Worm (Caenorhabditis elegans) whole organism, midembryonic: ENCODE results near the gene ida-1.

Source experiments
- T22C8.4 ChIP-seq: fragments of 200-800 bp; sonication (Bioruptor generic); IDR thresholded peaks from 2 replicates; pipeline ENCODE4 v1.3.6; 2022; ENCODE audit warnings: missing genetic modification characterization, missing compliant biosample characterization
- cog-1 ChIP-seq: sonication (generic microtip); optimal IDR thresholded peaks from 2 replicates; lab custom pipeline; 2016; ENCODE audit warnings: missing genetic modification characterization, missing compliant biosample characterization
- flt-1 ChIP-seq: fragments of 200-800 bp; sonication (Bioruptor generic); IDR thresholded peaks from 2 replicates; pipeline ENCODE4 v1.3.6; 2022; ENCODE audit warnings: missing genetic modification characterization, missing compliant biosample characterization
- klf-2 ChIP-seq: fragments of 200-800 bp; sonication (Bioruptor generic); conservative IDR thresholded peaks from 2 replicates; pipeline ENCODE4 v1.3.6; 2022; ENCODE audit warnings: missing genetic modification reagents, missing genetic modification characterization, missing compliant biosample characterization
- med-1 ChIP-seq: sonication (generic microtip); optimal IDR thresholded peaks from 2 replicates; lab custom pipeline; 2017; ENCODE audit warnings: missing genetic modification characterization, mild to moderate bottlenecking, missing compliant biosample characterization, antibody characterized with exemption, missing genetic modification reagents; ENCODE audit not compliant: insufficient read depth
- ref-1 ChIP-seq: fragments of 200-800 bp; sonication (Bioruptor generic); conservative IDR thresholded peaks from 2 replicates; pipeline ENCODE4 v1.3.6; 2022; ENCODE audit warnings: missing genetic modification reagents, missing genetic modification characterization, missing compliant biosample characterization
- tab-1 ChIP-seq: fragments of 200-800 bp; sonication (Bioruptor generic); IDR thresholded peaks from 2 replicates; pipeline ENCODE4 v1.3.6; 2022; ENCODE audit warnings: missing genetic modification characterization, missing compliant biosample characterization
- ztf-23 ChIP-seq: fragments of 200-800 bp; sonication (Bioruptor generic); IDR thresholded peaks from 2 replicates; pipeline ENCODE4 v1.3.6; 2022; ENCODE audit warnings: missing genetic modification reagents, missing genetic modification characterization, missing compliant biosample characterization
- ztf-29 ChIP-seq: fragments of 200-800 bp; sonication (Bioruptor generic); IDR thresholded peaks from 2 replicates; pipeline ENCODE4 v1.3.6; 2022; ENCODE audit warnings: missing genetic modification reagents, missing genetic modification characterization, missing compliant biosample characterization

ida-1 gene

ce11 chrIII:5740666-5741065 lies 14.7 kb upstream of the ida-1 start, which contains the start of gene B0244.16:
Gene B0244.16, plus strand, starts transcription at chrIII:5740966.
- TF ChIP-seq tab-1 (GFP tag; lab: Robert Waterston, UW) (no peak), T22C8.4 (GFP tag; lab: Robert Waterston, UW) (no peak), cog-1 (no peak), ztf-29 (GFP tag; lab: Robert Waterston, UW) (no peak), med-1 (GFP tag; lab: Kevin White, UChicago) (no peak), ztf-23 (GFP tag; lab: Robert Waterston, UW) (no peak), klf-2 (GFP tag; lab: Robert Waterston, UW) (no peak), flt-1 (no peak)

DNA sequence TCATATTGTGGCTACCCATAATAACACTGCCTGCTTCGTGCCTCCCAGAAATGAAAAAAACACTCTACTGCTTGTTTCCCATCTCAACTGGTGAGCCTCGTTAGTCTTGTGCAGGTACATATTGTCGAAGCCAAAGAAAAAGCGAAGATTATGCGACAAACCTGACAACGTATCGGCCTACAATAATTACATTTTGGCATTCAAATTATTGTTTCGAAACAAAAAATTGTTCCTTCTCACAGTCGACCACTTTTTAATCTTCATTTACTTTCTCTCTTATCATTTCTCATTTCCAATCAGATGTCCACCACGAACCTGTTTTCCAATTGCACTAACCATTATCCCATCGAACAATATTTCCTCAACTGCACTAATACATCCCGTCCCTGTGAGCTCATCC lies 12.3 kb upstream of the ida-1 start, which contains the start of gene B0244.15:
B0244.15 (plus strand) TSS at position 301 of the 400 bp plus-strand sequence.
- TF ChIP-seq flt-1 (no peak), tab-1 (GFP tag; lab: Robert Waterston, UW) (no peak), ztf-29 (GFP tag; lab: Robert Waterston, UW) (no peak), ref-1 (no peak), med-1 (GFP tag; lab: Kevin White, UChicago) (no peak), ztf-23 (GFP tag; lab: Robert Waterston, UW) (no peak), T22C8.4 (GFP tag; lab: Robert Waterston, UW) (no peak), cog-1 (no peak), klf-2 (GFP tag; lab: Robert Waterston, UW) (no peak)

ce11 chrIII:5744579-5744978 lies 10.8 kb upstream of the ida-1 start, which contains the start of gene B0244.5:
Gene B0244.5, plus strand, starts transcription at chrIII:5744879.
- TF ChIP-seq T22C8.4 (GFP tag; lab: Robert Waterston, UW) (no peak), cog-1 (no peak), klf-2 (GFP tag; lab: Robert Waterston, UW) (no peak), ztf-29 (GFP tag; lab: Robert Waterston, UW) (no peak), tab-1 (GFP tag; lab: Robert Waterston, UW) (no peak), ref-1 (no peak)

ce11 chrIII:5747185-5747584 lies 8.2 kb upstream of the ida-1 start, which contains the start of gene B0244.4:
Gene B0244.4, plus strand, starts transcription at chrIII:5747485.
- TF ChIP-seq flt-1: no peak

DNA sequence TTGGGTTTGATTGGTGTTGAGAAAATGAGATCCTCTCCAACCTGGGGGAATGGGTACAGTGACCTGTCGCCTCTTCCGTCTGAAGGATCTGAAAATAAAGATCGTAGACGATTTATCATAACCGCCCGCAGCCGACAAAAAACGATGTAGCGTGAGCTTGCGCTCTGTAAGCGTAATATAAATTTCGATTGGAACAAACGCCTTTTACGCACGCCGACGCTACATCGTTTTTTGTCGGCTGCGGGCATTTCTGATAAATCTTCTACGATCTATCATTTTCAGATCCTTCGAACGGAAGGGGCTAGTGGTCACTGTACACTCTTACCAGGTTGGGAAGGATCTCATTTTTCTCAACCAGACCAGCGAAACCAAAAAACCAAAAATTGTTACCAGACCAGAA lies 7.0 kb upstream of the ida-1 start:
- TF ChIP-seq ref-1: no peak
- TF ChIP-seq flt-1: no peak
- TF ChIP-seq klf-2 (GFP tag; lab: Robert Waterston, UW): no peak
- TF ChIP-seq ztf-29 (GFP tag; lab: Robert Waterston, UW): no peak
- no peak for TF ChIP-seq med-1 (GFP tag; lab: Kevin White, UChicago)
- TF ChIP-seq tab-1 (GFP tag; lab: Robert Waterston, UW): no peak
- TF ChIP-seq T22C8.4 (GFP tag; lab: Robert Waterston, UW): no peak
- no peak for TF ChIP-seq ztf-23 (GFP tag; lab: Robert Waterston, UW)
- TF ChIP-seq cog-1: no peak

DNA sequence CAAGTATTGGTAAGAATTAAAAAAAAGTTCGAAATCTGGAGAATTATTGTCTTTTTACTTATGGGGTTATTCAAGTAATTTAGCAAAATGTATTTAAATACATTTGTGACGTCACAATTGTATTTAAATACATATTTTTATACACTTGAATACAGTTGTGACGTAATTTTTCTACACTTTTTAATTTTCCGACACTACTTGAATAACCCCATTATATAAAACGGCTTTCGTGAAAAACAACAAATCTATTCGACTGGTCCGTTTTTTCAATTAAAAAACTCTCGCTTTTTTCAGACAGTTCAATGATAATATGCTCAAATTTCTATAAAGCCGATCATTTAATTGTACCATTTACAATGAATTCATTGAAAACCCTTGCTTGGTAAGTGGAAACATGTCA lies 4.8 kb upstream of the ida-1 start:
- no peak for TF ChIP-seq klf-2 (GFP tag; lab: Robert Waterston, UW)
- TF ChIP-seq flt-1: no peak
- no peak for TF ChIP-seq ref-1
- no peak for TF ChIP-seq tab-1 (GFP tag; lab: Robert Waterston, UW)
- TF ChIP-seq med-1 (GFP tag; lab: Kevin White, UChicago): no peak
- no peak for TF ChIP-seq ztf-29 (GFP tag; lab: Robert Waterston, UW)
- TF ChIP-seq cog-1: no peak
- TF ChIP-seq ztf-23 (GFP tag; lab: Robert Waterston, UW): no peak
- no peak for TF ChIP-seq T22C8.4 (GFP tag; lab: Robert Waterston, UW)

ce11 chrIII:5757492-5758045 lies 2.2 kb downstream of the ida-1 start:
- TF ChIP-seq med-1 (GFP tag; lab: Kevin White, UChicago): no peak
- TF ChIP-seq cog-1: no peak
- no peak for TF ChIP-seq ztf-29 (GFP tag; lab: Robert Waterston, UW)
- no peak for TF ChIP-seq klf-2 (GFP tag; lab: Robert Waterston, UW)
- TF ChIP-seq ztf-23 (GFP tag; lab: Robert Waterston, UW): no peak
- no peak for TF ChIP-seq tab-1 (GFP tag; lab: Robert Waterston, UW)

DNA sequence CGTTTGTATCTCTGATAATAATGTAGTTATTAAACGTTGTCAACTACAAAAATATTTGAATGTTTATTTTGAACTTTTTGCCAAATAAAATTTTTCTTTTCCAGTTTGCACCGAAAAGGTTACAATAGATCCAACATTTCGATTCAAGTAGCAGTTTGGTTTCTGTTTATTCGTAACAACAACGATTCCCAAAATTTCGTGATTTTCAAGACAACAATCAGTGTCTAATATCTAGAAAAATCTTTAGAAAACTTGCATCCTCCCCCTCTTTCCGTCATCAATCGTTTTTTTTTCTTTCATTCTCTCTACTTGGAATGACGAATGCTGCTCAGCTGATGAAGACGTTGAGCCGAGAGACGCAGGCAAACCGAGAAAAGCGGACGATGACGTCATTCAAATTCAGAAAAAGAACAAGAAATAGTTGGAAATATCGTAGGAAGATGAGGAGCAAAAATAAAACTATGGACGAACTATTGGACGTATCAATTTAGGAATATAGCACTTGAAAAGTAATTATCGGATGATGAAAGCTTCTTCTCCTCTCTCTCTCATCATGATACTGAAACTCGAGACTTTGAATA lies 3.3 kb downstream of the ida-1 start:
- TF ChIP-seq med-1 (GFP tag; lab: Kevin White, UChicago) (no peak), ztf-23 (GFP tag; lab: Robert Waterston, UW) (no peak), ztf-29 (GFP tag; lab: Robert Waterston, UW) (no peak), tab-1 (GFP tag; lab: Robert Waterston, UW) (no peak), ref-1 (no peak), flt-1 (no peak), cog-1 (no peak), klf-2 (GFP tag; lab: Robert Waterston, UW) (no peak), T22C8.4 (GFP tag; lab: Robert Waterston, UW) (no peak)

- TF ChIP-seq ztf-29 (GFP tag; lab: Robert Waterston, UW) (no peak), ztf-23 (GFP tag; lab: Robert Waterston, UW) (no peak), klf-2 (GFP tag; lab: Robert Waterston, UW) (no peak), flt-1 (no peak), T22C8.4 (GFP tag; lab: Robert Waterston, UW) (no peak), ref-1 (no peak), cog-1 (no peak), med-1 (GFP tag; lab: Kevin White, UChicago) (no peak), tab-1 (GFP tag; lab: Robert Waterston, UW) (no peak)
Observed at ce11 chrIII:5760721-5761120, 5.4 kb downstream of the ida-1 start.

ce11 chrIII:5761886-5762285 lies 6.5 kb downstream of the ida-1 start:
- TF ChIP-seq cog-1 (no peak), klf-2 (GFP tag; lab: Robert Waterston, UW) (no peak), med-1 (GFP tag; lab: Kevin White, UChicago) (no peak), ztf-29 (GFP tag; lab: Robert Waterston, UW) (no peak), ref-1 (no peak), T22C8.4 (GFP tag; lab: Robert Waterston, UW) (no peak), tab-1 (GFP tag; lab: Robert Waterston, UW) (no peak), flt-1 (no peak), ztf-23 (GFP tag; lab: Robert Waterston, UW) (no peak)
